Worm (Caenorhabditis elegans) whole organism, young adult: ENCODE data around the gene tre-3.

Experiments
- B0035.1 ChIP-seq: sonication (generic microtip); optimal IDR thresholded peaks from 2 replicates; lab custom pipeline; 2016; ENCODE audit warnings: missing genetic modification characterization, mild to moderate bottlenecking, missing compliant biosample characterization, missing genotype, missing genetic modification reagents
- C17E4.6 ChIP-seq: fragments of 200-800 bp; sonication (Bioruptor generic); IDR thresholded peaks from 2 replicates; pipeline ENCODE4 v1.3.6; 2022; ENCODE audit warnings: missing genetic modification reagents, missing genetic modification characterization, missing compliant biosample characterization
- D2030.7 ChIP-seq: fragments of 200-800 bp; sonication (Bioruptor generic); IDR thresholded peaks from 2 replicates; pipeline ENCODE4 v1.3.6; 2022; ENCODE audit warnings: missing genetic modification reagents, missing genetic modification characterization, missing compliant biosample characterization
- F37B4.10 ChIP-seq: fragments of 200-800 bp; sonication (Bioruptor generic); IDR thresholded peaks from 2 replicates; pipeline ENCODE4 v1.3.6; 2022; ENCODE audit warnings: missing genetic modification characterization, missing compliant biosample characterization
- F39B2.1 ChIP-seq: fragments of 200-800 bp; sonication (Bioruptor generic); IDR thresholded peaks from 2 replicates; pipeline ENCODE4 v1.3.6; 2022; ENCODE audit warnings: missing genetic modification reagents, missing genetic modification characterization, missing compliant biosample characterization
- K11D2.4 ChIP-seq: fragments of 200-800 bp; sonication (Bioruptor generic); IDR thresholded peaks from 2 replicates; pipeline ENCODE4 v1.3.6; 2022; ENCODE audit warnings: missing genetic modification reagents, missing genetic modification characterization, missing compliant biosample characterization
- Y53G8AR.9 ChIP-seq: fragments of 200-800 bp; sonication (Bioruptor generic); conservative IDR thresholded peaks from 2 replicates; pipeline ENCODE4 v1.3.6; 2022; ENCODE audit warnings: missing genetic modification reagents, missing genetic modification characterization, missing compliant biosample characterization
- ZK185.1 ChIP-seq: sonication (generic microtip); optimal IDR thresholded peaks from 2 replicates; lab custom pipeline; 2016; ENCODE audit warnings: mild to moderate bottlenecking, missing genetic modification characterization, missing compliant biosample characterization; ENCODE audit not compliant: poor library complexity, severe bottlenecking
- akir-1 ChIP-seq: fragments of 200-800 bp; sonication (Bioruptor generic); optimal IDR thresholded peaks from 2 replicates; lab custom pipeline; 2018; ENCODE audit warnings: mild to moderate bottlenecking, missing genetic modification characterization, moderate library complexity, missing compliant biosample characterization
- aptf-2 ChIP-seq: fragments of 200-800 bp; sonication (Bioruptor generic); conservative IDR thresholded peaks from 2 replicates; pipeline ENCODE4 v1.3.6; 2022; ENCODE audit warnings: missing genetic modification reagents, missing genetic modification characterization, missing compliant biosample characterization
- aptf-3 ChIP-seq: fragments of 200-800 bp; sonication (Bioruptor generic); IDR thresholded peaks from 2 replicates; pipeline ENCODE4 v1.3.6; 2022; ENCODE audit warnings: missing genetic modification characterization, missing compliant biosample characterization
- atf-7 ChIP-seq: sonication (generic microtip); optimal IDR thresholded peaks from 2 replicates; lab custom pipeline; 2017; ENCODE audit warnings: mild to moderate bottlenecking, missing genetic modification characterization, missing compliant biosample characterization
- attf-5 ChIP-seq: fragments of 200-800 bp; sonication (Bioruptor generic); optimal IDR thresholded peaks from 2 replicates; lab custom pipeline; 2018; ENCODE audit warnings: mild to moderate bottlenecking, missing genetic modification characterization, missing compliant biosample characterization
- bed-2 ChIP-seq: fragments of 200-800 bp; sonication (Bioruptor generic); IDR thresholded peaks from 2 replicates; pipeline ENCODE4 v1.3.6; 2022; ENCODE audit warnings: missing genetic modification reagents, missing genetic modification characterization, missing compliant biosample characterization
- ccch-3 ChIP-seq: fragments of 200-800 bp; sonication (Bioruptor generic); optimal IDR thresholded peaks from 2 replicates; lab custom pipeline; 2018; ENCODE audit warnings: mild to moderate bottlenecking, missing genetic modification characterization, missing compliant biosample characterization
- chd-7 ChIP-seq: sonication (generic microtip); optimal IDR thresholded peaks from 2 replicates; lab custom pipeline; 2016; ENCODE audit warnings: mild to moderate bottlenecking, missing genetic modification characterization, moderate library complexity, missing compliant biosample characterization
- dpff-1 ChIP-seq: sonication (generic microtip); optimal IDR thresholded peaks from 2 replicates; lab custom pipeline; 2017; ENCODE audit warnings: mild to moderate bottlenecking, missing genetic modification characterization, missing compliant biosample characterization
- dpl-1 ChIP-seq: fragments of 150-350 bp; optimal IDR thresholded peaks from 2 replicates; lab custom pipeline; 2014; ENCODE audit warnings: missing biosample characterization, missing genetic modification reagents, missing genetic modification characterization
- efl-1 ChIP-seq: fragments of 150-350 bp; optimal IDR thresholded peaks from 2 replicates; lab custom pipeline; 2014; ENCODE audit warnings: missing biosample characterization, missing genetic modification reagents, missing genetic modification characterization
- egl-44 ChIP-seq: fragments of 200-800 bp; sonication (Bioruptor generic); IDR thresholded peaks from 2 replicates; pipeline ENCODE4 v1.3.6; 2022; ENCODE audit warnings: missing genetic modification reagents, missing genetic modification characterization, missing compliant biosample characterization
- gei-17 ChIP-seq: fragments of 200-800 bp; sonication (Bioruptor generic); optimal IDR thresholded peaks from 2 replicates; lab custom pipeline; 2018; ENCODE audit warnings: mild to moderate bottlenecking, missing genetic modification characterization, missing compliant biosample characterization
- lag-1 ChIP-seq: fragments of 200-800 bp; sonication (Bioruptor generic); IDR thresholded peaks from 2 replicates; pipeline ENCODE4 v1.3.6; 2022; ENCODE audit warnings: missing genetic modification reagents, missing genetic modification characterization, missing compliant biosample characterization
- lin-35 ChIP-seq, 3 experiments: fragments of 150-350 bp in 2 of 3; sonication (generic microtip) in 1 of 3; optimal IDR thresholded peaks; 2 replicates each; lab custom pipeline; 2014 to 2018; ENCODE audit warnings: missing biosample characterization in 3 of 3, missing genetic modification characterization in 3 of 3, missing genetic modification reagents in 3 of 3
- lin-54 ChIP-seq: fragments of 200-800 bp; sonication (Bioruptor generic); optimal IDR thresholded peaks from 2 replicates; lab custom pipeline; 2018; ENCODE audit warnings: mild to moderate bottlenecking, missing genetic modification characterization, missing compliant biosample characterization
- lir-1 ChIP-seq: fragments of 200-800 bp; sonication (Bioruptor generic); conservative IDR thresholded peaks from 2 replicates; pipeline ENCODE4 v1.3.6; 2022; ENCODE audit warnings: missing genetic modification reagents, missing genetic modification characterization, missing compliant biosample characterization
- lsl-1 ChIP-seq: fragments of 200-800 bp; sonication (Bioruptor generic); optimal IDR thresholded peaks from 2 replicates; lab custom pipeline; 2018; ENCODE audit warnings: mild to moderate bottlenecking, missing genetic modification characterization, moderate library complexity, missing compliant biosample characterization
- lsy-27 ChIP-seq: sonication (generic microtip); optimal IDR thresholded peaks from 2 replicates; lab custom pipeline; 2017; ENCODE audit warnings: missing genetic modification characterization, mild to moderate bottlenecking, missing compliant biosample characterization, antibody characterized with exemption, missing genotype, borderline replicate concordance; ENCODE audit not compliant: insufficient read depth
- madf-3 ChIP-seq: fragments of 200-800 bp; sonication (Bioruptor generic); IDR thresholded peaks from 2 replicates; pipeline ENCODE4 v1.3.6; 2022; ENCODE audit warnings: missing genetic modification reagents, missing genetic modification characterization, missing compliant biosample characterization
- madf-6 ChIP-seq: fragments of 200-800 bp; sonication (Bioruptor generic); IDR thresholded peaks from 2 replicates; pipeline ENCODE4 v1.3.6; 2022; ENCODE audit warnings: missing genetic modification reagents, missing genetic modification characterization, missing compliant biosample characterization
- mcd-1 ChIP-seq: fragments of 200-800 bp; sonication (Bioruptor generic); IDR thresholded peaks from 2 replicates; pipeline ENCODE4 v1.3.6; 2022; ENCODE audit warnings: missing genetic modification reagents, missing genetic modification characterization, missing compliant biosample characterization
- nhr-80 ChIP-seq: sonication (generic microtip); optimal IDR thresholded peaks from 2 replicates; lab custom pipeline; 2016; ENCODE audit warnings: missing genetic modification characterization, missing compliant biosample characterization
- repo-1 ChIP-seq: sonication (generic microtip); optimal IDR thresholded peaks from 2 replicates; lab custom pipeline; 2017; ENCODE audit warnings: mild to moderate bottlenecking, missing genetic modification characterization, missing compliant biosample characterization
- snpc-3.4 ChIP-seq: sonication (generic microtip); optimal IDR thresholded peaks from 2 replicates; lab custom pipeline; 2017; ENCODE audit warnings: missing genetic modification characterization, mild to moderate bottlenecking, missing compliant biosample characterization, antibody characterized with exemption, moderate library complexity, missing genotype, missing genetic modification reagents
- somi-1 ChIP-seq: fragments of 200-800 bp; sonication (Bioruptor generic); optimal IDR thresholded peaks from 2 replicates; lab custom pipeline; 2018; ENCODE audit warnings: mild to moderate bottlenecking, missing genetic modification characterization, missing compliant biosample characterization
- tlf-1 ChIP-seq: fragments of 200-800 bp; sonication (Bioruptor generic); optimal IDR thresholded peaks from 2 replicates; lab custom pipeline; 2018; ENCODE audit warnings: mild to moderate bottlenecking, missing genetic modification characterization, missing compliant biosample characterization
- ztf-18 ChIP-seq: sonication (generic microtip); optimal IDR thresholded peaks from 2 replicates; lab custom pipeline; 2016; ENCODE audit warnings: missing genotype, mild to moderate bottlenecking, missing genetic modification characterization, missing compliant biosample characterization
- ztf-22 ChIP-seq: fragments of 200-800 bp; sonication (Bioruptor generic); optimal IDR thresholded peaks from 2 replicates; lab custom pipeline; 2018; ENCODE audit warnings: mild to moderate bottlenecking, missing genetic modification characterization, moderate library complexity, missing compliant biosample characterization
- ztf-28 ChIP-seq: fragments of 200-800 bp; sonication (Bioruptor generic); IDR thresholded peaks from 2 replicates; pipeline ENCODE4 v1.3.6; 2022; ENCODE audit warnings: missing genetic modification reagents, missing genetic modification characterization, missing compliant biosample characterization
- ztf-6 ChIP-seq: fragments of 200-800 bp; sonication (Bioruptor generic); IDR thresholded peaks from 2 replicates; pipeline ENCODE4 v1.3.6; 2022; ENCODE audit warnings: missing genetic modification reagents, missing genetic modification characterization, missing compliant biosample characterization

Gene tre-3

DNA sequence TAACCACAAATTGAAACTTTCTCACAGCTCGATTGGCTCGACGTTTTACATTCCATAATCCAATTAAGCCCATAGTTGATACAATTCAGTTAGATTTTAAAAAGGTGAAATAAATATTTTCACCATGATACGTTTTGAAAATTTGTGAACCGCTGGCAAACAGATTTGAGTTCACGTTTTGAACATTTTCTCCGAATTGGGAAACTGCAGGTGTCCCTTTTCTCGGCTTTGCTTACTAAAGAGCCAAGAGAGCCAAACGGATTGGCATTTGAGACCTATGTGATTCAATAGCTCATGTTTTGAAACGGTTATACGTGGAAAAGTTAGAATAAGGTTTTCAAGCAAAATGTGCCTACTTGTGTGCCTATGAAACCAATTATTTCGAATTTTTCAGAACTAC lies 21.2 kb upstream of the tre-3 start, which contains the start of gene spe-42:
Gene spe-42 (minus strand): TSS at position 101 of the 400 bp plus-strand sequence.
- TF ChIP-seq ZK185.1 (tag; lab: Kevin White, UChicago): no peak
- TF ChIP-seq tlf-1 (GFP tag; lab: Kevin White, UChicago): no peak
- TF ChIP-seq repo-1 (tag; lab: Kevin White, UChicago): no peak
- no peak for TF ChIP-seq ztf-6 (GFP tag; lab: Robert Waterston, UW)
- no peak for TF ChIP-seq lir-1
- TF ChIP-seq akir-1 (GFP tag; lab: Kevin White, UChicago): no peak
- TF ChIP-seq F39B2.1 (GFP tag; lab: Robert Waterston, UW): no peak
- no peak for TF ChIP-seq K11D2.4 (GFP tag; lab: Robert Waterston, UW)
- no peak for TF ChIP-seq lsy-27
- no peak for TF ChIP-seq gei-17 (GFP tag; lab: Kevin White, UChicago)
- TF ChIP-seq efl-1 (GFP tag; lab: Kevin White, UChicago): no peak
- no peak for TF ChIP-seq ccch-3 (GFP tag; lab: Kevin White, UChicago)
- TF ChIP-seq C17E4.6 (GFP tag; lab: Robert Waterston, UW): no peak
- TF ChIP-seq attf-5 (GFP tag; lab: Kevin White, UChicago): no peak
- no peak for TF ChIP-seq bed-2
- TF ChIP-seq ztf-28: no peak
- no peak for TF ChIP-seq madf-3

DNA sequence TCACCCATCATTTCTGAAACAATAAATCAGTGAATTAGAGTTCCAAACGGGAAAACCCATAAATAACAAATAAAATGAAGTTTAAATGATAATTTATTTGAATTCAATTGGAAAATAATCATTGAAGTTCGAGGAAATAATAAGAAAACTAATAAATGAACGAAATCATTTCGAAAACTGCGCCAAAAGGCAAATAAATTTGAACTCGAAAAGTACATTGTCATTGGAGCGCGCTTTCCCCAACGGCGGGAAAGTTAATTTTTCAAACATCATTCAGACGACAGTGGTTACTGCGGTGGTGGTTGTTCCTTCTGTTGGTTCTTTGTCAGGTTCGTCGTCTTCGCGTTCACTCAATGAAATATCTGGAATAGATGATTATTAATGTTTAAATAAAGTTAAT lies 17.8 kb upstream of the tre-3 start, which contains the start of gene npp-22:
Gene npp-22 (minus strand): TSS at position 13 of the 400 bp plus-strand sequence.
- TF ChIP-seq ztf-18: no peak
- peak; percentile 85 for TF ChIP-seq dpl-1 (GFP tag; lab: Kevin White, UChicago)
- TF ChIP-seq nhr-80 (tag; lab: Kevin White, UChicago): no peak
- no peak for TF ChIP-seq atf-7 (tag; lab: Kevin White, UChicago)
- TF ChIP-seq D2030.7 (GFP tag; lab: Robert Waterston, UW): 0 out of 2 replicates have a peak, but pooled peaks have one; percentile 22
- TF ChIP-seq lin-35 (GFP tag; optimal IDR thresholded peaks at IDR 0.05; lab: Kevin White, UChicago): peak in 1 of 3 experiments; percentile 61
- TF ChIP-seq lag-1 (GFP tag; lab: Robert Waterston, UW): no peak
- TF ChIP-seq egl-44 (GFP tag; lab: Robert Waterston, UW): no peak
- peak; percentile 89 for TF ChIP-seq mcd-1 (GFP tag; lab: Robert Waterston, UW)
- peak; percentile 14 for TF ChIP-seq snpc-3.4
- no peak for TF ChIP-seq Y53G8AR.9
- 0 out of 2 replicates have a peak, but pooled peaks have one; percentile 46 for TF ChIP-seq aptf-2
- no peak for TF ChIP-seq chd-7 (tag; lab: Kevin White, UChicago)
- peak; percentile 40 for TF ChIP-seq lsl-1
- TF ChIP-seq madf-6 (GFP tag; lab: Robert Waterston, UW): peak; percentile 74; the same call in 1 of the 2 replicates
- 0 out of 2 replicates have a peak, but pooled peaks have one; percentile 47 for TF ChIP-seq madf-3
- TF ChIP-seq ztf-22 (GFP tag; lab: Kevin White, UChicago): no peak
- peak; percentile 89 for TF ChIP-seq efl-1 (GFP tag; lab: Kevin White, UChicago)
- no peak for TF ChIP-seq repo-1 (tag; lab: Kevin White, UChicago)
- no peak for TF ChIP-seq B0035.1 (tag; lab: Kevin White, UChicago)
- no peak for TF ChIP-seq dpff-1 (tag; lab: Kevin White, UChicago)
- TF ChIP-seq F37B4.10 (GFP tag; lab: Robert Waterston, UW): no peak
- peak; percentile 90 for TF ChIP-seq lin-54 (GFP tag; lab: Kevin White, UChicago)
- TF ChIP-seq somi-1 (GFP tag; lab: Kevin White, UChicago): no peak
- TF ChIP-seq aptf-3 (GFP tag; lab: Robert Waterston, UW): no peak
